Fruit fly (Drosophila melanogaster) whole organism, embryonic: Measurements from ENCODE around the gene Syt1.

Source experiments
- Atf-2 ChIP-seq: fragments of 200-800 bp; sonication (Bioruptor generic); optimal IDR thresholded peaks from 2 replicates; lab custom pipeline; 2016; ENCODE audit warnings: missing biosample characterization, missing genetic modification characterization
- CG10274 ChIP-seq: fragments of 200-800 bp; sonication (Bioruptor generic); optimal IDR thresholded peaks from 3 replicates; lab custom pipeline; 2017; ENCODE audit warnings: missing biosample characterization, mild to moderate bottlenecking, missing genetic modification characterization
- CG10366 ChIP-seq: fragments of 200-800 bp; sonication (Bioruptor generic); IDR thresholded peaks from 2 replicates; pipeline ENCODE4 v1.3.6; 2022; ENCODE audit warnings: missing biosample characterization, missing genetic modification characterization
- CG10565 ChIP-seq: fragments of 200-800 bp; sonication (Bioruptor generic); optimal IDR thresholded peaks from 3 replicates; lab custom pipeline; 2016; ENCODE audit warnings: missing biosample characterization, mild to moderate bottlenecking, missing genetic modification characterization
- CG14014 ChIP-seq: fragments of 200-800 bp; sonication (Bioruptor generic); IDR thresholded peaks from 2 replicates; pipeline ENCODE4 v1.3.6; 2022; ENCODE audit warnings: missing biosample characterization, missing genetic modification characterization
- CG15269 ChIP-seq: fragments of 200-800 bp; sonication (Bioruptor generic); optimal IDR thresholded peaks from 2 replicates; lab custom pipeline; 2018; ENCODE audit warnings: missing biosample characterization, mild to moderate bottlenecking, missing genetic modification characterization, moderate library complexity
- CG1529 ChIP-seq: fragments of 200-800 bp; sonication (Bioruptor generic); optimal IDR thresholded peaks from 3 replicates; lab custom pipeline; 2018; ENCODE audit warnings: missing biosample characterization, missing genetic modification characterization
- CG16779 ChIP-seq: fragments of 200-800 bp; sonication (Bioruptor generic); IDR thresholded peaks from 2 replicates; pipeline ENCODE4 v1.3.6; 2022; ENCODE audit warnings: missing biosample characterization, missing genetic modification characterization
- CG16863 ChIP-seq: fragments of 200-800 bp; sonication (Bioruptor generic); optimal IDR thresholded peaks from 3 replicates; lab custom pipeline; 2016; ENCODE audit warnings: missing biosample characterization, missing genetic modification characterization
- CG2129 ChIP-seq: fragments of 200-800 bp; sonication (Bioruptor generic); IDR thresholded peaks from 2 replicates; pipeline ENCODE4 v1.3.6; 2022; ENCODE audit warnings: missing biosample characterization, missing genetic modification characterization; ENCODE audit not compliant: partially characterized antibody
- CG31224 ChIP-seq: fragments of 200-800 bp; sonication (Bioruptor generic); IDR thresholded peaks from 2 replicates; pipeline ENCODE4 v1.3.6; 2022; ENCODE audit warnings: missing biosample characterization, missing genetic modification characterization
- CG3281 ChIP-seq: fragments of 200-800 bp; sonication (Bioruptor generic); optimal IDR thresholded peaks from 3 replicates; lab custom pipeline; 2017; ENCODE audit warnings: missing biosample characterization, mild to moderate bottlenecking, missing genetic modification characterization
- CG34376 ChIP-seq: fragments of 200-800 bp; sonication (Bioruptor generic); optimal IDR thresholded peaks from 2 replicates; lab custom pipeline; 2018; ENCODE audit warnings: missing biosample characterization, mild to moderate bottlenecking, missing genetic modification characterization
- CG3847 ChIP-seq: fragments of 200-800 bp; sonication (Bioruptor generic); IDR thresholded peaks from 2 replicates; pipeline ENCODE4 v1.3.6; 2022; ENCODE audit warnings: missing biosample characterization, missing genetic modification characterization
- CG4424 ChIP-seq: fragments of 200-800 bp; sonication (Bioruptor generic); optimal IDR thresholded peaks from 3 replicates; lab custom pipeline; 2016; ENCODE audit warnings: missing biosample characterization, missing genetic modification characterization
- CG4707 ChIP-seq: fragments of 200-800 bp; sonication (Bioruptor generic); optimal IDR thresholded peaks from 2 replicates; lab custom pipeline; 2018; ENCODE audit warnings: missing biosample characterization, mild to moderate bottlenecking, missing genetic modification characterization, moderate library complexity
- CG7372 ChIP-seq: fragments of 200-800 bp; sonication (Bioruptor generic); IDR thresholded peaks from 2 replicates; pipeline ENCODE4 v1.3.6; 2022; ENCODE audit warnings: missing biosample characterization, missing genetic modification characterization
- CrebB ChIP-seq: fragments of 200-800 bp; sonication (Bioruptor generic); optimal IDR thresholded peaks from 3 replicates; lab custom pipeline; 2018; ENCODE audit warnings: missing biosample characterization, mild to moderate bottlenecking, missing genetic modification characterization
- Doc3 ChIP-seq: fragments of 200-800 bp; sonication (Bioruptor generic); IDR thresholded peaks from 3 replicates; pipeline ENCODE4 v1.3.6; 2022; ENCODE audit warnings: missing biosample characterization, missing genetic modification characterization; ENCODE audit not compliant: partially characterized antibody
- Dp ChIP-seq: fragments of 200-800 bp; sonication (Bioruptor generic); optimal IDR thresholded peaks from 2 replicates; lab custom pipeline; 2018; ENCODE audit warnings: missing biosample characterization, mild to moderate bottlenecking, missing genetic modification characterization, moderate library complexity
- Fer3 ChIP-seq: fragments of 200-800 bp; sonication (Bioruptor generic); optimal IDR thresholded peaks from 2 replicates; lab custom pipeline; 2018; ENCODE audit warnings: missing biosample characterization, mild to moderate bottlenecking, missing genetic modification characterization, moderate library complexity
- Lhr ChIP-seq: fragments of 200-800 bp; sonication (Bioruptor generic); optimal IDR thresholded peaks from 3 replicates; lab custom pipeline; 2017; ENCODE audit warnings: mild to moderate bottlenecking, missing biosample characterization, missing genetic modification reagents, missing genetic modification characterization
- Myb ChIP-seq: fragments of 200-800 bp; sonication (Bioruptor generic); optimal IDR thresholded peaks from 2 replicates; lab custom pipeline; 2016; ENCODE audit warnings: missing biosample characterization, missing genetic modification characterization
- Nf-YB ChIP-seq: fragments of 200-800 bp; sonication (Bioruptor generic); optimal IDR thresholded peaks from 3 replicates; lab custom pipeline; 2019; ENCODE audit warnings: missing biosample characterization, mild to moderate bottlenecking, missing genetic modification characterization, moderate library complexity
- TFAM ChIP-seq: fragments of 200-800 bp; sonication (Bioruptor generic); optimal IDR thresholded peaks from 2 replicates; lab custom pipeline; 2017; ENCODE audit warnings: missing biosample characterization, missing genetic modification characterization, inconsistent platforms
- Tbp ChIP-seq: fragments of >200 bp; optimal IDR thresholded peaks from 2 replicates; lab custom pipeline; 2018; ENCODE audit warnings: missing biosample characterization, missing genetic modification characterization
- az2 ChIP-seq: fragments of 200-800 bp; sonication (Bioruptor generic); optimal IDR thresholded peaks from 3 replicates; lab custom pipeline; 2016; ENCODE audit warnings: missing biosample characterization, missing genetic modification characterization
- bab2 ChIP-seq: fragments of 200-800 bp; sonication (Bioruptor generic); optimal IDR thresholded peaks from 2 replicates; lab custom pipeline; 2016; ENCODE audit warnings: missing biosample characterization, missing genetic modification characterization
- br ChIP-seq: fragments of >200 bp; optimal IDR thresholded peaks from 2 replicates; lab custom pipeline; 2017
- cad ChIP-seq: fragments of >200 bp; optimal IDR thresholded peaks from 2 replicates; lab custom pipeline; 2017; ENCODE audit warnings: missing biosample characterization, missing genetic modification characterization
- ci ChIP-seq: fragments of 200-800 bp; sonication (Bioruptor generic); IDR thresholded peaks from 3 replicates; pipeline ENCODE4 v1.3.6; 2022; ENCODE audit warnings: missing biosample characterization, missing genetic modification characterization
- cwo ChIP-seq: fragments of 200-800 bp; sonication (Bioruptor generic); optimal IDR thresholded peaks from 3 replicates; lab custom pipeline; 2017; ENCODE audit warnings: missing biosample characterization, missing genetic modification characterization, mild to moderate bottlenecking, moderate library complexity, missing genetic modification reagents
- dati ChIP-seq: fragments of 200-800 bp; sonication (Bioruptor generic); IDR thresholded peaks from 2 replicates; pipeline ENCODE4 v1.3.6; 2022; ENCODE audit warnings: missing biosample characterization, missing genetic modification characterization
- ewg ChIP-seq: fragments of 200-800 bp; sonication (Bioruptor generic); optimal IDR thresholded peaks from 3 replicates; lab custom pipeline; 2017; ENCODE audit warnings: mild to moderate bottlenecking, missing biosample characterization, missing genetic modification reagents, missing genetic modification characterization
- fd64A ChIP-seq: fragments of 200-800 bp; sonication (Bioruptor generic); optimal IDR thresholded peaks from 3 replicates; lab custom pipeline; 2018; ENCODE audit warnings: missing biosample characterization, mild to moderate bottlenecking, missing genetic modification characterization
- grau ChIP-seq: fragments of 200-800 bp; optimal IDR thresholded peaks from 3 replicates; lab custom pipeline; 2019; ENCODE audit warnings: missing biosample characterization, mild to moderate bottlenecking, missing genetic modification characterization, moderate library complexity
- gro ChIP-seq: fragments of 200-800 bp; sonication (Bioruptor generic); optimal IDR thresholded peaks from 2 replicates; lab custom pipeline; 2016; ENCODE audit warnings: missing biosample characterization, missing genetic modification characterization
- insv ChIP-seq, 2 experiments: fragments of 200-800 bp; sonication (Bioruptor generic); optimal IDR thresholded peaks; 3 replicates each; lab custom pipeline; 2016 to 2018; ENCODE audit warnings: missing biosample characterization in 2 of 2, missing genetic modification characterization in 2 of 2
- klu ChIP-seq: fragments of 200-800 bp; sonication (Bioruptor generic); IDR thresholded peaks from 2 replicates; pipeline ENCODE4 v1.3.6; 2022; ENCODE audit warnings: missing biosample characterization, missing genetic modification characterization
- lab ChIP-seq: fragments of 200-800 bp; sonication (Bioruptor generic); optimal IDR thresholded peaks from 3 replicates; lab custom pipeline; 2017; ENCODE audit warnings: missing biosample characterization, missing genetic modification characterization, mild to moderate bottlenecking, moderate library complexity, missing genetic modification reagents
- lmd ChIP-seq: fragments of 200-800 bp; sonication (Bioruptor generic); IDR thresholded peaks from 2 replicates; pipeline ENCODE4 v1.3.6; 2022; ENCODE audit warnings: missing biosample characterization, missing genetic modification characterization
- lola ChIP-seq, 3 experiments: fragments of >200 bp in 2 of 3; fragments of 200-800 bp in 1 of 3; sonication (Bioruptor generic) in 1 of 3; optimal IDR thresholded peaks; 2 replicates each; lab custom pipeline; 2017 to 2019; ENCODE audit warnings: missing biosample characterization in 3 of 3, missing genetic modification characterization in 3 of 3, mild to moderate bottlenecking in 1 of 3, moderate library complexity in 1 of 3
- nau ChIP-seq: fragments of 200-800 bp; sonication (Bioruptor generic); optimal IDR thresholded peaks from 3 replicates; lab custom pipeline; 2017; ENCODE audit warnings: missing biosample characterization, mild to moderate bottlenecking, missing genetic modification characterization, missing genetic modification reagents
- nerfin-1 ChIP-seq: fragments of 200-800 bp; sonication (Bioruptor generic); optimal IDR thresholded peaks from 3 replicates; lab custom pipeline; 2019; ENCODE audit warnings: missing biosample characterization, mild to moderate bottlenecking, missing genetic modification characterization, moderate library complexity
- org-1 ChIP-seq: fragments of 200-800 bp; sonication (Bioruptor generic); optimal IDR thresholded peaks from 2 replicates; lab custom pipeline; 2017; ENCODE audit warnings: missing biosample characterization, missing genetic modification characterization
- pita ChIP-seq: fragments of 200-800 bp; sonication (Bioruptor generic); optimal IDR thresholded peaks from 2 replicates; lab custom pipeline; 2017; ENCODE audit warnings: missing biosample characterization, mild to moderate bottlenecking, missing genetic modification characterization
- sima ChIP-seq: fragments of 200-800 bp; sonication (Bioruptor generic); optimal IDR thresholded peaks from 2 replicates; lab custom pipeline; 2016; ENCODE audit warnings: missing biosample characterization, missing genetic modification characterization
- stwl ChIP-seq: fragments of 200-800 bp; sonication (Bioruptor generic); optimal IDR thresholded peaks from 3 replicates; lab custom pipeline; 2018; ENCODE audit warnings: missing biosample characterization, mild to moderate bottlenecking, missing genetic modification characterization, moderate library complexity
- tin ChIP-seq: fragments of 200-800 bp; sonication (Bioruptor generic); optimal IDR thresholded peaks from 3 replicates; lab custom pipeline; 2016; ENCODE audit warnings: missing biosample characterization, missing genetic modification characterization
- wor ChIP-seq: fragments of 200-800 bp; sonication (Bioruptor generic); IDR thresholded peaks from 2 replicates; pipeline ENCODE4 v1.3.6; 2022; ENCODE audit warnings: missing biosample characterization, missing genetic modification characterization
- z ChIP-seq: fragments of 200-800 bp; sonication (Bioruptor generic); IDR thresholded peaks from 3 replicates; pipeline ENCODE4 v1.3.6; 2022; ENCODE audit warnings: missing biosample characterization, missing genetic modification characterization

The Syt1 gene

dm6 chr2L:2799909-2800478 is at the start of gene Syt1:
TSS of gene Syt1 (minus strand) at chr2L:2799979.
- TF ChIP-seq insv (GFP tag; optimal IDR thresholded peaks at IDR 0.05; lab: Kevin White, UChicago) (no peak), CG14014 (GFP tag; lab: Robert Waterston, UW) (no peak), CG34376 (GFP tag; lab: Kevin White, UChicago) (no peak), Fer3 (no peak), CrebB (tag; lab: Kevin White, UChicago) (no peak), nerfin-1 (tag; lab: Kevin White, UChicago) (no peak), klu (GFP tag; lab: Robert Waterston, UW) (no peak), CG4707 (GFP tag; lab: Kevin White, UChicago) (no peak), lab (GFP tag; lab: Kevin White, UChicago) (peak; percentile 42), Dp (GFP tag; lab: Kevin White, UChicago) (no peak), gro (GFP tag; lab: Kevin White, UChicago) (peak; percentile 22), Lhr (GFP tag; lab: Kevin White, UChicago) (no peak), lola (GFP tag; optimal IDR thresholded peaks at IDR 0.05; lab: Kevin White, UChicago) (no peak), pita (GFP tag; lab: Kevin White, UChicago) (no peak), CG4424 (no peak), Nf-YB (no peak), nau (no peak), CG31224 (no peak), grau (tag; lab: Kevin White, UChicago) (no peak), CG1529 (no peak), z (GFP tag; lab: Robert Waterston, UW) (no peak), CG10274 (peak; percentile 84), TFAM (no peak), CG16779 (GFP tag; lab: Robert Waterston, UW) (0 out of 2 replicates have a peak, but pooled peaks have one; percentile 32), bab2 (GFP tag; lab: Kevin White, UChicago) (no peak), cwo (GFP tag; lab: Kevin White, UChicago) (no peak), CG15269 (tag; lab: Kevin White, UChicago) (no peak), Doc3 (no peak), CG7372 (no peak), az2 (GFP tag; lab: Kevin White, UChicago) (no peak), ci (no peak), CG16863 (GFP tag; lab: Kevin White, UChicago) (no peak), CG10565 (no peak), wor (no peak), CG3281 (GFP tag; lab: Kevin White, UChicago) (no peak), fd64A (GFP tag; lab: Kevin White, UChicago) (no peak), sima (GFP tag; lab: Kevin White, UChicago) (no peak), ewg (peak; percentile 76), br (lab: Kevin White, UChicago) (no peak), cad (GFP tag; lab: Kevin White, UChicago) (no peak), dati (GFP tag; lab: Robert Waterston, UW) (no peak), CG3847 (no peak), Myb (no peak), Tbp (GFP tag; lab: Kevin White, UChicago) (no peak), lmd (GFP tag; lab: Robert Waterston, UW) (peak; percentile 5; the same call in 1 of the 2 replicates), stwl (tag; lab: Kevin White, UChicago) (no peak), org-1 (GFP tag; lab: Kevin White, UChicago) (no peak), tin (no peak), CG2129 (GFP tag; lab: Robert Waterston, UW) (no peak), CG10366 (no peak; the same call in 1 of the 2 replicates), Atf-2 (no peak)
